Worm (Caenorhabditis elegans) whole organism, early embryonic: ENCODE results near the gene F56D5.3.

Source experiments
- B0310.2 ChIP-seq: sonication (generic microtip); optimal IDR thresholded peaks from 2 replicates; lab custom pipeline; 2016; ENCODE audit warnings: mild to moderate bottlenecking, missing genetic modification characterization, missing compliant biosample characterization
- F13C5.2 ChIP-seq: sonication (generic microtip); optimal IDR thresholded peaks from 2 replicates; lab custom pipeline; 2017; ENCODE audit warnings: mild to moderate bottlenecking, missing genetic modification characterization, inconsistent platforms, missing compliant biosample characterization
- aly-1 ChIP-seq: sonication (generic microtip); optimal IDR thresholded peaks from 2 replicates; lab custom pipeline; 2016; ENCODE audit warnings: missing genetic modification characterization, missing compliant biosample characterization
- ama-1 ChIP-seq: fragments of 150-350 bp; optimal IDR thresholded peaks from 2 replicates; lab custom pipeline; 2014
- ceh-13 ChIP-seq: fragments of 200-800 bp; sonication (Bioruptor generic); optimal IDR thresholded peaks from 2 replicates; lab custom pipeline; 2018; ENCODE audit warnings: mild to moderate bottlenecking, missing genetic modification characterization, missing compliant biosample characterization
- ceh-36 ChIP-seq: sonication (generic microtip); optimal IDR thresholded peaks from 2 replicates; lab custom pipeline; 2016; ENCODE audit warnings: missing genetic modification characterization, inconsistent platforms, missing compliant biosample characterization
- ets-7 ChIP-seq: sonication (generic microtip); optimal IDR thresholded peaks from 2 replicates; lab custom pipeline; 2016; ENCODE audit warnings: missing genotype, missing genetic modification characterization, missing compliant biosample characterization
- flt-1 ChIP-seq: fragments of 200-800 bp; sonication (Bioruptor generic); IDR thresholded peaks from 2 replicates; pipeline ENCODE4 v1.3.6; 2022; ENCODE audit warnings: missing genetic modification characterization, missing compliant biosample characterization
- hmbx-1 ChIP-seq: sonication (generic microtip); optimal IDR thresholded peaks from 2 replicates; lab custom pipeline; 2016; ENCODE audit warnings: mild to moderate bottlenecking, missing genetic modification characterization, missing compliant biosample characterization
- hmg-4 ChIP-seq: fragments of 200-800 bp; sonication (Bioruptor generic); optimal IDR thresholded peaks from 2 replicates; lab custom pipeline; 2018; ENCODE audit warnings: mild to moderate bottlenecking, missing genetic modification characterization, missing compliant biosample characterization
- hnd-1 ChIP-seq: sonication (generic microtip); optimal IDR thresholded peaks from 2 replicates; lab custom pipeline; 2016; ENCODE audit warnings: missing genetic modification characterization, missing compliant biosample characterization
- pes-1 ChIP-seq: fragments of 200-800 bp; sonication (Bioruptor generic); IDR thresholded peaks from 2 replicates; pipeline ENCODE4 v1.3.6; 2022; ENCODE audit warnings: missing genetic modification reagents, missing genetic modification characterization, missing compliant biosample characterization
- scrt-1 ChIP-seq: fragments of 200-800 bp; sonication (Bioruptor generic); IDR thresholded peaks from 2 replicates; pipeline ENCODE4 v1.3.6; 2022; ENCODE audit warnings: missing genetic modification characterization, missing compliant biosample characterization
- sea-1 ChIP-seq: fragments of 200-800 bp; sonication (Bioruptor generic); conservative IDR thresholded peaks from 2 replicates; pipeline ENCODE4 v1.3.6; 2022; ENCODE audit warnings: missing genetic modification characterization, missing compliant biosample characterization
- tbx-11 ChIP-seq: fragments of 200-800 bp; sonication (Bioruptor generic); IDR thresholded peaks from 2 replicates; pipeline ENCODE4 v1.3.6; 2022; ENCODE audit warnings: missing genetic modification characterization, missing compliant biosample characterization
- tbx-37 ChIP-seq: fragments of 200-800 bp; sonication (Bioruptor generic); conservative IDR thresholded peaks from 2 replicates; pipeline ENCODE4 v1.3.6; 2022; ENCODE audit warnings: missing genetic modification reagents, missing genetic modification characterization, missing compliant biosample characterization
- tra-4 ChIP-seq: sonication (generic microtip); optimal IDR thresholded peaks from 2 replicates; lab custom pipeline; 2017; ENCODE audit warnings: missing genetic modification characterization, missing compliant biosample characterization

The F56D5.3 gene

ce11 chrIV:9381136-9381535, 16.2 kb upstream of the F56D5.3 start, which contains the start of gene C10C5.5:
TSS of gene C10C5.5 (plus strand) at chrIV:9381436.
- TF ChIP-seq scrt-1, result no peak
- TF ChIP-seq tra-4, result no peak
- TF ChIP-seq B0310.2, result no peak
- TF ChIP-seq pes-1 (GFP tag; lab: Robert Waterston, UW), result no peak
- TF ChIP-seq F13C5.2, result no peak
- no peak for TF ChIP-seq sea-1 (GFP tag; lab: Robert Waterston, UW)
- no peak for TF ChIP-seq ceh-13 (GFP tag; lab: Kevin White, UChicago)
- no peak for TF ChIP-seq ets-7 (tag; lab: Kevin White, UChicago)
- no peak for TF ChIP-seq ama-1 (lab: Kevin White, UChicago)
- TF ChIP-seq hmg-4, result no peak
- TF ChIP-seq flt-1, result no peak
- no peak for TF ChIP-seq hmbx-1 (tag; lab: Kevin White, UChicago)
- TF ChIP-seq hnd-1, result no peak

- TF ChIP-seq tra-4 (no peak), ama-1 (lab: Kevin White, UChicago) (no peak), F13C5.2 (no peak), ceh-13 (GFP tag; lab: Kevin White, UChicago) (no peak), ets-7 (tag; lab: Kevin White, UChicago) (no peak), tbx-11 (GFP tag; lab: Robert Waterston, UW) (no peak), aly-1 (tag; lab: Kevin White, UChicago) (no peak), B0310.2 (no peak), pes-1 (GFP tag; lab: Robert Waterston, UW) (no peak), sea-1 (GFP tag; lab: Robert Waterston, UW) (no peak)
Observed at ce11 chrIV:9384826-9385225, 12.6 kb upstream of the F56D5.3 start, which contains the start of gene C10C5.7. TSS of gene C10C5.7 (plus strand) at chrIV:9385126.

ce11 chrIV:9386038-9386437, 11.3 kb upstream of the F56D5.3 start, which contains the start of gene daf-15:
TSS of gene daf-15 (plus strand) at chrIV:9386208.
- TF ChIP-seq flt-1 (no peak), aly-1 (tag; lab: Kevin White, UChicago) (no peak), pes-1 (GFP tag; lab: Robert Waterston, UW) (no peak), hmg-4 (no peak), ama-1 (lab: Kevin White, UChicago) (no peak), sea-1 (GFP tag; lab: Robert Waterston, UW) (no peak), ceh-13 (GFP tag; lab: Kevin White, UChicago) (no peak), scrt-1 (no peak), tra-4 (no peak), F13C5.2 (no peak), ceh-36 (tag; lab: Kevin White, UChicago) (no peak), hnd-1 (no peak), tbx-11 (GFP tag; lab: Robert Waterston, UW) (no peak), tbx-37 (GFP tag; lab: Robert Waterston, UW) (no peak), ets-7 (tag; lab: Kevin White, UChicago) (no peak)

ce11 chrIV:9396118-9396517, 1.3 kb upstream of the F56D5.3 start, which contains the start of gene col-121:
TSS of gene col-121 (minus strand) at chrIV:9396218.
- no peak for TF ChIP-seq ets-7 (tag; lab: Kevin White, UChicago)
- no peak for TF ChIP-seq ama-1 (lab: Kevin White, UChicago)
- no peak for TF ChIP-seq ceh-36 (tag; lab: Kevin White, UChicago)
- no peak for TF ChIP-seq hmg-4
- TF ChIP-seq hmbx-1 (tag; lab: Kevin White, UChicago), result no peak
- TF ChIP-seq tbx-37 (GFP tag; lab: Robert Waterston, UW), result no peak

- TF ChIP-seq B0310.2, result no peak
- TF ChIP-seq ceh-13 (GFP tag; lab: Kevin White, UChicago), result no peak
- TF ChIP-seq pes-1 (GFP tag; lab: Robert Waterston, UW), result no peak
- TF ChIP-seq aly-1 (tag; lab: Kevin White, UChicago), result no peak
- TF ChIP-seq tbx-11 (GFP tag; lab: Robert Waterston, UW), result no peak
- no peak for TF ChIP-seq hmbx-1 (tag; lab: Kevin White, UChicago)
- TF ChIP-seq tbx-37 (GFP tag; lab: Robert Waterston, UW), result no peak
- no peak for TF ChIP-seq flt-1
- TF ChIP-seq scrt-1, result no peak
- TF ChIP-seq F13C5.2, result no peak
- no peak for TF ChIP-seq ama-1 (lab: Kevin White, UChicago)
- TF ChIP-seq hmg-4, result no peak
- TF ChIP-seq ets-7 (tag; lab: Kevin White, UChicago), result no peak
- TF ChIP-seq tra-4, result no peak
- TF ChIP-seq hnd-1, result no peak
- TF ChIP-seq ceh-36 (tag; lab: Kevin White, UChicago), result no peak
- no peak for TF ChIP-seq sea-1 (GFP tag; lab: Robert Waterston, UW)
Observed at ce11 chrIV:9398512-9398911, 1.1 kb downstream of the F56D5.3 start, which contains the start of gene F56D5.2. TSS of gene F56D5.2 (minus strand) at chrIV:9398612.

- no peak for TF ChIP-seq flt-1
- no peak for TF ChIP-seq F13C5.2
- no peak for TF ChIP-seq sea-1 (GFP tag; lab: Robert Waterston, UW)
- no peak for TF ChIP-seq ceh-36 (tag; lab: Kevin White, UChicago)
- no peak for TF ChIP-seq tbx-11 (GFP tag; lab: Robert Waterston, UW)
- no peak for TF ChIP-seq tra-4
- TF ChIP-seq aly-1 (tag; lab: Kevin White, UChicago), result no peak
- no peak for TF ChIP-seq scrt-1
- no peak for TF ChIP-seq tbx-37 (GFP tag; lab: Robert Waterston, UW)
- TF ChIP-seq ceh-13 (GFP tag; lab: Kevin White, UChicago), result no peak
- TF ChIP-seq ets-7 (tag; lab: Kevin White, UChicago), result no peak
- no peak for TF ChIP-seq hnd-1
Observed at ce11 chrIV:9401715-9402114, 4.3 kb downstream of the F56D5.3 start, which contains the start of gene F56D5.6. TSS of gene F56D5.6 (plus strand) at chrIV:9401922.

- TF ChIP-seq ama-1 (lab: Kevin White, UChicago), result no peak
- no peak for TF ChIP-seq B0310.2
- TF ChIP-seq ceh-13 (GFP tag; lab: Kevin White, UChicago), result no peak
- no peak for TF ChIP-seq sea-1 (GFP tag; lab: Robert Waterston, UW)
- TF ChIP-seq hmbx-1 (tag; lab: Kevin White, UChicago), result no peak
- TF ChIP-seq flt-1, result no peak
- no peak for TF ChIP-seq aly-1 (tag; lab: Kevin White, UChicago)
- no peak for TF ChIP-seq scrt-1
- no peak for TF ChIP-seq tbx-37 (GFP tag; lab: Robert Waterston, UW)
- no peak for TF ChIP-seq hnd-1
- TF ChIP-seq pes-1 (GFP tag; lab: Robert Waterston, UW), result no peak
- TF ChIP-seq tra-4, result no peak
- TF ChIP-seq tbx-11 (GFP tag; lab: Robert Waterston, UW), result no peak
Observed at ce11 chrIV:9403761-9404420, 6.5 kb downstream of the F56D5.3 start.
